Worm (Caenorhabditis elegans) whole organism, L2 larva: ENCODE data around the gene hmg-1.1.

ENCODE experiments used
- ceh-82 ChIP-seq: fragments of 150-350 bp; optimal IDR thresholded peaks from 2 replicates; lab custom pipeline; 2014; ENCODE audit warnings: missing biosample characterization, missing genetic modification characterization
- crh-2 ChIP-seq: sonication (generic microtip); optimal IDR thresholded peaks from 2 replicates; lab custom pipeline; 2017; ENCODE audit warnings: missing biosample characterization, missing genetic modification characterization
- elt-3 ChIP-seq: sonication (generic microtip); optimal IDR thresholded peaks from 2 replicates; lab custom pipeline; 2017; ENCODE audit warnings: missing biosample characterization, missing genetic modification characterization
- lin-13 ChIP-seq: fragments of 150-350 bp; optimal IDR thresholded peaks from 2 replicates; lab custom pipeline; 2014; ENCODE audit warnings: missing biosample characterization, missing genetic modification reagents, missing genetic modification characterization
- mab-5 ChIP-seq: fragments of 150-350 bp; optimal IDR thresholded peaks from 2 replicates; lab custom pipeline; 2014; ENCODE audit warnings: missing biosample characterization, missing genetic modification characterization
- snpc-4 ChIP-seq: fragments of 150-350 bp; optimal IDR thresholded peaks from 2 replicates; lab custom pipeline; 2014; ENCODE audit warnings: missing biosample characterization, missing genetic modification characterization
- ztf-4 ChIP-seq: fragments of 150-350 bp; optimal IDR thresholded peaks from 2 replicates; lab custom pipeline; 2014; ENCODE audit warnings: missing biosample characterization, missing genetic modification characterization

DNA sequence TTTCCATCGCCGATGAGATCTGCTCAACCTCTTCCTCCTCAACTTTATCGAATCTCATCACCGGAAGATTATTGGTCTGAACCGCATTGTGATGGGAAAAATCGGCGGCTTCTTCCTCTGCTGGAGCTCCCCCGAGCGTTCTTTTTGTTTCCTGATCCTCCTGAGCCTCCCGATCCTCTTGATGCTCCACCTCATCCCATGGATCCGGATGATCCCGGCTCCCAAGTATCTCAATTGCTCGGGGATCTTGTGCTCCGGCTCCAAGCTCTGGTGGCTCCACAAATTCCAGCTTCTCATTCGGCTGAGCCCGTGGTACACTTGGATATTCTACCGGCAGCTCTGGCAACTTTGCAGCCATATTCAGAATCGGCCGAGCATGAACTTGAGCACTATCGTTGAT lies 7.4 kb downstream of the hmg-1.1 start:
- no peak for TF ChIP-seq mab-5 (tag; lab: Kevin White, UChicago)
- TF ChIP-seq elt-3: no peak
- no peak for TF ChIP-seq crh-2 (tag; lab: Kevin White, UChicago)
- TF ChIP-seq lin-13 (GFP tag; lab: Kevin White, UChicago): no peak
- TF ChIP-seq ztf-4 (tag; lab: Kevin White, UChicago): no peak
- TF ChIP-seq ceh-82: no peak
- no peak for TF ChIP-seq snpc-4 (tag; lab: Kevin White, UChicago)
